Worm (Caenorhabditis elegans) whole organism, young adult: ENCODE measurements around the gene twk-9.

ENCODE experiments used
- C17E4.6 ChIP-seq: fragments of 200-800 bp; sonication (Bioruptor generic); IDR thresholded peaks from 2 replicates; pipeline ENCODE4 v1.3.6; 2022; ENCODE audit warnings: missing genetic modification reagents, missing genetic modification characterization, missing compliant biosample characterization
- D2030.7 ChIP-seq: fragments of 200-800 bp; sonication (Bioruptor generic); IDR thresholded peaks from 2 replicates; pipeline ENCODE4 v1.3.6; 2022; ENCODE audit warnings: missing genetic modification reagents, missing genetic modification characterization, missing compliant biosample characterization
- F10E7.11 ChIP-seq: sonication (generic microtip); optimal IDR thresholded peaks from 2 replicates; lab custom pipeline; 2017; ENCODE audit warnings: mild to moderate bottlenecking, missing genetic modification characterization, moderate library complexity, missing compliant biosample characterization
- F39B2.1 ChIP-seq: fragments of 200-800 bp; sonication (Bioruptor generic); IDR thresholded peaks from 2 replicates; pipeline ENCODE4 v1.3.6; 2022; ENCODE audit warnings: missing genetic modification reagents, missing genetic modification characterization, missing compliant biosample characterization
- F49E8.2 ChIP-seq: sonication (generic microtip); optimal IDR thresholded peaks from 3 replicates; lab custom pipeline; 2017; ENCODE audit warnings: missing genetic modification characterization, mild to moderate bottlenecking, missing compliant biosample characterization, antibody characterized with exemption, moderate library complexity; ENCODE audit not compliant: insufficient read depth
- F57C9.4 ChIP-seq: sonication (generic microtip); optimal IDR thresholded peaks from 2 replicates; lab custom pipeline; 2017; ENCODE audit warnings: mild to moderate bottlenecking, missing genetic modification characterization, missing compliant biosample characterization
- Y56A3A.18 ChIP-seq: fragments of 200-800 bp; sonication (Bioruptor generic); IDR thresholded peaks from 2 replicates; pipeline ENCODE4 v1.3.6; 2022; ENCODE audit warnings: missing genetic modification reagents, missing genetic modification characterization, missing compliant biosample characterization
- ZK185.1 ChIP-seq: sonication (generic microtip); optimal IDR thresholded peaks from 2 replicates; lab custom pipeline; 2016; ENCODE audit warnings: mild to moderate bottlenecking, missing genetic modification characterization, missing compliant biosample characterization; ENCODE audit not compliant: poor library complexity, severe bottlenecking
- ama-1 ChIP-seq, 3 experiments: fragments of 150-350 bp in 1 of 3; sonication (generic microtip) in 2 of 3; optimal IDR thresholded peaks; 2 replicates each; lab custom pipeline; 2014 to 2018; ENCODE audit warnings: missing biosample characterization in 2 of 3, missing genetic modification characterization in 2 of 3, missing genetic modification reagents in 2 of 3
- ccch-3 ChIP-seq: fragments of 200-800 bp; sonication (Bioruptor generic); optimal IDR thresholded peaks from 2 replicates; lab custom pipeline; 2018; ENCODE audit warnings: mild to moderate bottlenecking, missing genetic modification characterization, missing compliant biosample characterization
- cebp-1 ChIP-seq, 2 experiments: fragments of 200-800 bp in 1 of 2; sonication (Bioruptor generic) in 1 of 2; sonication (generic microtip) in 1 of 2; IDR thresholded peaks in 1 of 2; optimal IDR thresholded peaks in 1 of 2; 2 replicates each; pipeline versions ENCODE4 v1.3.6 to Lab custom; 2017 to 2022; ENCODE audit warnings: missing compliant biosample characterization in 2 of 2, missing genetic modification characterization in 2 of 2, mild to moderate bottlenecking in 1 of 2, missing genetic modification reagents in 1 of 2, moderate library complexity in 1 of 2
- die-1 ChIP-seq: sonication (generic microtip); optimal IDR thresholded peaks from 2 replicates; lab custom pipeline; 2016; ENCODE audit warnings: missing genotype, mild to moderate bottlenecking, missing genetic modification characterization, missing compliant biosample characterization
- efl-1 ChIP-seq: fragments of 150-350 bp; optimal IDR thresholded peaks from 2 replicates; lab custom pipeline; 2014; ENCODE audit warnings: missing biosample characterization, missing genetic modification reagents, missing genetic modification characterization
- fkh-3 ChIP-seq: sonication (generic microtip); optimal IDR thresholded peaks from 2 replicates; lab custom pipeline; 2016; ENCODE audit warnings: mild to moderate bottlenecking, missing genetic modification characterization, missing compliant biosample characterization
- hlh-12 ChIP-seq: sonication (generic microtip); optimal IDR thresholded peaks from 2 replicates; lab custom pipeline; 2016; ENCODE audit warnings: missing genetic modification characterization, missing compliant biosample characterization
- lsl-1 ChIP-seq: fragments of 200-800 bp; sonication (Bioruptor generic); optimal IDR thresholded peaks from 2 replicates; lab custom pipeline; 2018; ENCODE audit warnings: mild to moderate bottlenecking, missing genetic modification characterization, moderate library complexity, missing compliant biosample characterization
- madf-10 ChIP-seq: sonication (generic microtip); optimal IDR thresholded peaks from 2 replicates; lab custom pipeline; 2016; ENCODE audit warnings: mild to moderate bottlenecking, missing genetic modification characterization, missing compliant biosample characterization
- madf-8 ChIP-seq: fragments of 200-800 bp; sonication (Bioruptor generic); conservative IDR thresholded peaks from 2 replicates; pipeline ENCODE4 v1.3.6; 2022; ENCODE audit warnings: missing genetic modification reagents, missing genetic modification characterization, missing compliant biosample characterization
- mel-28 ChIP-seq: sonication (generic microtip); optimal IDR thresholded peaks from 2 replicates; lab custom pipeline; 2016; ENCODE audit warnings: borderline replicate concordance, mild to moderate bottlenecking, missing genetic modification characterization, missing compliant biosample characterization
- mes-4 ChIP-seq: sonication (generic microtip); optimal IDR thresholded peaks from 2 replicates; lab custom pipeline; 2016; ENCODE audit warnings: missing genotype, missing genetic modification characterization, missing compliant biosample characterization
- nhr-120 ChIP-seq: fragments of 200-800 bp; sonication (Bioruptor generic); IDR thresholded peaks from 2 replicates; pipeline ENCODE4 v1.3.6; 2022; ENCODE audit warnings: missing genetic modification characterization, missing compliant biosample characterization
- nhr-80 ChIP-seq: sonication (generic microtip); optimal IDR thresholded peaks from 2 replicates; lab custom pipeline; 2016; ENCODE audit warnings: missing genetic modification characterization, missing compliant biosample characterization
- pbrm-1 ChIP-seq: fragments of 200-800 bp; sonication (Bioruptor generic); IDR thresholded peaks from 2 replicates; pipeline ENCODE4 v1.3.6; 2022; ENCODE audit warnings: missing genetic modification reagents, missing genetic modification characterization, missing compliant biosample characterization
- pha-4 ChIP-seq: fragments of 150-350 bp; sonication (generic microtip); optimal IDR thresholded peaks from 2 replicates; lab custom pipeline; 2014; ENCODE audit warnings: missing biosample characterization, missing genetic modification reagents, missing genetic modification characterization
- rpc-1 ChIP-seq, 2 experiments: fragments of 150-350 bp in 1 of 2; sonication (generic microtip) in 1 of 2; optimal IDR thresholded peaks; 2 replicates each; lab custom pipeline; 2014 to 2018; ENCODE audit warnings: missing biosample characterization in 1 of 2, missing genetic modification characterization in 1 of 2, missing genetic modification reagents in 1 of 2, missing genotype in 1 of 2
- snpc-1.1 ChIP-seq: sonication (generic microtip); optimal IDR thresholded peaks from 2 replicates; lab custom pipeline; 2017; ENCODE audit warnings: missing genetic modification characterization, mild to moderate bottlenecking, missing compliant biosample characterization, antibody characterized with exemption, moderate library complexity, missing genotype, missing genetic modification reagents; ENCODE audit not compliant: insufficient read depth
- snpc-3.4 ChIP-seq: sonication (generic microtip); optimal IDR thresholded peaks from 2 replicates; lab custom pipeline; 2017; ENCODE audit warnings: missing genetic modification characterization, mild to moderate bottlenecking, missing compliant biosample characterization, antibody characterized with exemption, moderate library complexity, missing genotype, missing genetic modification reagents
- snpc-4 ChIP-seq, 5 experiments: fragments of 150-350 bp in 1 of 5; sonication (generic microtip) in 4 of 5; optimal IDR thresholded peaks; 2 replicates each; lab custom pipeline; 2014 to 2018; ENCODE audit warnings: missing genetic modification characterization in 5 of 5, missing biosample characterization in 3 of 5, antibody characterized with exemption in 2 of 5, mild to moderate bottlenecking in 2 of 5, missing compliant biosample characterization in 2 of 5, missing genotype in 2 of 5, moderate library complexity in 2 of 5, missing genetic modification reagents in 1 of 5
- tbp1 ChIP-seq: fragments of 200-800 bp; sonication (Bioruptor generic); optimal IDR thresholded peaks from 2 replicates; lab custom pipeline; 2018; ENCODE audit warnings: mild to moderate bottlenecking, missing genetic modification characterization, missing compliant biosample characterization
- ztf-26 ChIP-seq: sonication (generic microtip); optimal IDR thresholded peaks from 2 replicates; lab custom pipeline; 2017; ENCODE audit warnings: missing genetic modification characterization, missing compliant biosample characterization
- ztf-28 ChIP-seq: fragments of 200-800 bp; sonication (Bioruptor generic); IDR thresholded peaks from 2 replicates; pipeline ENCODE4 v1.3.6; 2022; ENCODE audit warnings: missing genetic modification reagents, missing genetic modification characterization, missing compliant biosample characterization
- ztf-6 ChIP-seq: fragments of 200-800 bp; sonication (Bioruptor generic); IDR thresholded peaks from 2 replicates; pipeline ENCODE4 v1.3.6; 2022; ENCODE audit warnings: missing genetic modification reagents, missing genetic modification characterization, missing compliant biosample characterization

The twk-9 gene

ce11 chrIV:9712782-9713181 is 19.8 kb downstream of the twk-9 start, which contains the start of gene K01H12.4 (continued):
- no peak for TF ChIP-seq pha-4 (tag; lab: Kevin White, UChicago)
- TF ChIP-seq snpc-1.1 = no peak
- no peak for TF ChIP-seq F49E8.2
- no peak for TF ChIP-seq madf-10 (tag; lab: Kevin White, UChicago)

ce11 chrIV:9714264-9714663 is 21.3 kb downstream of the twk-9 start:
- TF ChIP-seq C17E4.6 (GFP tag; lab: Robert Waterston, UW) (no peak), ztf-26 (tag; lab: Kevin White, UChicago) (no peak), nhr-120 (GFP tag; lab: Robert Waterston, UW) (no peak), fkh-3 (tag; lab: Kevin White, UChicago) (no peak), F49E8.2 (no peak), pbrm-1 (GFP tag; lab: Robert Waterston, UW) (no peak), efl-1 (no peak)
- TF ChIP-seq, all 124 proteins: peak for 0

ce11 chrIV:9716490-9716889 is 23.5 kb downstream of the twk-9 start:
- peak; percentile 72 for TF ChIP-seq nhr-80 (tag; lab: Kevin White, UChicago)
- no peak for TF ChIP-seq mel-28 (tag; lab: Kevin White, UChicago)

- no peak for TF ChIP-seq F57C9.4 (tag; lab: Kevin White, UChicago)
- TF ChIP-seq ztf-28 (GFP tag; lab: Robert Waterston, UW) = no peak
- TF ChIP-seq ama-1 (optimal IDR thresholded peaks at IDR 0.05; lab: Kevin White, UChicago) = no peak
- no peak for TF ChIP-seq ama-1 (GFP tag; optimal IDR thresholded peaks at IDR 0.05; lab: Kevin White, UChicago)
- TF ChIP-seq ztf-6 (GFP tag; lab: Robert Waterston, UW) = no peak
- TF ChIP-seq madf-8 (GFP tag; lab: Robert Waterston, UW) = no peak
- TF ChIP-seq Y56A3A.18 (GFP tag; lab: Robert Waterston, UW) = no peak
- no peak for TF ChIP-seq ZK185.1
- no peak for TF ChIP-seq D2030.7 (GFP tag; lab: Robert Waterston, UW)
- no peak for TF ChIP-seq mes-4
- TF ChIP-seq tbp1 = no peak
- TF ChIP-seq snpc-4 (GFP tag; optimal IDR thresholded peaks at IDR 0.05; lab: Kevin White, UChicago) = no peak
- TF ChIP-seq snpc-4 (tag; optimal IDR thresholded peaks at IDR 0.05; lab: Kevin White, UChicago) = no peak
- no peak for TF ChIP-seq rpc-1 (optimal IDR thresholded peaks at IDR 0.05; lab: Kevin White, UChicago)
- no peak for TF ChIP-seq rpc-1 (tag; optimal IDR thresholded peaks at IDR 0.05; lab: Kevin White, UChicago)
- no peak for TF ChIP-seq F39B2.1 (GFP tag; lab: Robert Waterston, UW)
- TF ChIP-seq die-1 (tag; lab: Kevin White, UChicago) = no peak
- no peak for TF ChIP-seq lsl-1 (GFP tag; lab: Kevin White, UChicago)
- no peak for TF ChIP-seq cebp-1 (GFP tag; IDR thresholded peaks at IDR 0.05; lab: Robert Waterston, UW)
- TF ChIP-seq cebp-1 (tag; optimal IDR thresholded peaks at IDR 0.05; lab: Kevin White, UChicago) = no peak
- TF ChIP-seq hlh-12 = no peak
- no peak for TF ChIP-seq snpc-3.4 (tag; lab: Kevin White, UChicago)
- no peak for TF ChIP-seq F10E7.11 (tag; lab: Kevin White, UChicago)
- TF ChIP-seq ccch-3 (GFP tag; lab: Kevin White, UChicago) = no peak
Measured at ce11 chrIV:9717844-9718243, 24.9 kb downstream of the twk-9 start.
